Worm (Caenorhabditis elegans): ENCODE measurements around the gene C44F1.1.
A peak's percentile ranks its signal among the peaks of the same experiment; 100 is the strongest.

The C44F1.1 gene

DNA sequence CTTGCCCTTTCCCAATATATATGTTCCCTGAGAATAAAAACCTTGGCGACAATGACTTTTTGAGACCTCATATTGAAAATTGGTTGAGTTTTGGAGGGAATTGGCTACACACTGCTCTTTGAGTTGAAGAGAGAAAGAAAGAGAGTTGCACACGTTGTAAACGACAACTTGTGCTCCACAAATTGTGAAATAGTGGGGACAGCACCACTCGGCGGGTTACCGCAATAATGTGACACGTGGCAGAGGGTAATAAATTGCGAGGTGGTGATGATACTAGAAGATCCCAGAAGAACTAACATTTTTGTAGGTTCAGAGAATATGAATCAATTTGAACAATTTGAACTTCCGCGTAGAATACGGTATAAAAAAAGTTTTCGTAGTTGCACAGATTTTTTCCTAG, 16.5 kb upstream of the C44F1.1 start:
- TF ChIP-seq mab-5 (tag; optimal IDR thresholded peaks at IDR 0.05) = peak; percentile 40
- TF ChIP-seq hlh-1 (tag; optimal IDR thresholded peaks at IDR 0.05) = peak; percentile 68
- no peak for TF ChIP-seq lin-32 (GFP tag; optimal IDR thresholded peaks at IDR 0.05)
- TF ChIP-seq lsy-2 (tag; optimal IDR thresholded peaks at IDR 0.05) = no peak
- peak; percentile 52 for TF ChIP-seq unc-62 (GFP tag; optimal IDR thresholded peaks at IDR 0.05)
- TF ChIP-seq ham-2 (GFP tag; optimal IDR thresholded peaks at IDR 0.05) = no peak

- no peak for TF ChIP-seq cnd-1 (tag; optimal IDR thresholded peaks at IDR 0.05)
- no peak for TF ChIP-seq ces-1 (GFP tag; optimal IDR thresholded peaks at IDR 0.05)
- TF ChIP-seq lin-32 (GFP tag; optimal IDR thresholded peaks at IDR 0.05) = no peak
- no peak for TF ChIP-seq ceh-39 (tag; optimal IDR thresholded peaks at IDR 0.05)
- no peak for TF ChIP-seq nhr-237 (tag; optimal IDR thresholded peaks at IDR 0.05)
- no peak for TF ChIP-seq nhr-28 (tag; optimal IDR thresholded peaks at IDR 0.05)
- no peak for TF ChIP-seq sptf-1 (tag; optimal IDR thresholded peaks at IDR 0.05)
- no peak for TF ChIP-seq mep-1 (tag; optimal IDR thresholded peaks at IDR 0.05)
- no peak for TF ChIP-seq lsy-2 (tag; optimal IDR thresholded peaks at IDR 0.05)
- no peak for TF ChIP-seq elt-1 (tag; optimal IDR thresholded peaks at IDR 0.05; ENCODE audit: borderline replicate concordance, insufficient read depth)
- no peak for TF ChIP-seq hlh-1 (tag; optimal IDR thresholded peaks at IDR 0.05)
- no peak for TF ChIP-seq mls-2 (tag; optimal IDR thresholded peaks at IDR 0.05)
- TF ChIP-seq ham-2 (GFP tag; optimal IDR thresholded peaks at IDR 0.05) = no peak
Measured at ce11 chrIII:3774550-3774949, 9.2 kb upstream of the C44F1.1 start.

ce11 chrIII:3773173-3773572, 7.8 kb upstream of the C44F1.1 start, which contains the start of gene lec-4:
lec-4 (minus strand) TSS chrIII:3773326.
- no peak for TF ChIP-seq mls-2 (tag; optimal IDR thresholded peaks at IDR 0.05)
- TF ChIP-seq lin-13 (tag; optimal IDR thresholded peaks at IDR 0.05) = no peak
- no peak for TF ChIP-seq ceh-83 (GFP tag; optimal IDR thresholded peaks at IDR 0.05)
- TF ChIP-seq sem-2 (GFP tag; optimal IDR thresholded peaks at IDR 0.05) = no peak
- no peak for TF ChIP-seq cnd-1 (tag; optimal IDR thresholded peaks at IDR 0.05)
- TF ChIP-seq unc-39 (tag; optimal IDR thresholded peaks at IDR 0.05) = no peak
- TF ChIP-seq nhr-2 (tag; optimal IDR thresholded peaks at IDR 0.05) = no peak
- no peak for TF ChIP-seq mab-5 (tag; optimal IDR thresholded peaks at IDR 0.05)
- TF ChIP-seq ces-1 (GFP tag; optimal IDR thresholded peaks at IDR 0.05) = no peak
- no peak for TF ChIP-seq nhr-12 (tag; optimal IDR thresholded peaks at IDR 0.05)
- no peak for TF ChIP-seq sptf-1 (tag; optimal IDR thresholded peaks at IDR 0.05)
- TF ChIP-seq ham-2 (GFP tag; optimal IDR thresholded peaks at IDR 0.05) = no peak

- TF ChIP-seq lin-32 (GFP tag; optimal IDR thresholded peaks at IDR 0.05) (no peak), zip-8 (tag; optimal IDR thresholded peaks at IDR 0.05) (no peak), ces-1 (GFP tag; optimal IDR thresholded peaks at IDR 0.05) (no peak), ceh-83 (GFP tag; optimal IDR thresholded peaks at IDR 0.05) (no peak), snpc-4 (tag; optimal IDR thresholded peaks at IDR 0.05) (no peak), drap-1 (GFP tag; optimal IDR thresholded peaks at IDR 0.05) (no peak), nhr-237 (tag; optimal IDR thresholded peaks at IDR 0.05) (no peak), M03D4.4 (tag; optimal IDR thresholded peaks at IDR 0.05) (no peak), ztf-11 (tag; optimal IDR thresholded peaks at IDR 0.05) (no peak), mab-5 (tag; optimal IDR thresholded peaks at IDR 0.05) (no peak)
Measured at ce11 chrIII:3768200-3768599, 2.8 kb upstream of the C44F1.1 start, which contains the start of gene gmeb-3. gmeb-3 (plus strand) TSS chrIII:3768500.

DNA sequence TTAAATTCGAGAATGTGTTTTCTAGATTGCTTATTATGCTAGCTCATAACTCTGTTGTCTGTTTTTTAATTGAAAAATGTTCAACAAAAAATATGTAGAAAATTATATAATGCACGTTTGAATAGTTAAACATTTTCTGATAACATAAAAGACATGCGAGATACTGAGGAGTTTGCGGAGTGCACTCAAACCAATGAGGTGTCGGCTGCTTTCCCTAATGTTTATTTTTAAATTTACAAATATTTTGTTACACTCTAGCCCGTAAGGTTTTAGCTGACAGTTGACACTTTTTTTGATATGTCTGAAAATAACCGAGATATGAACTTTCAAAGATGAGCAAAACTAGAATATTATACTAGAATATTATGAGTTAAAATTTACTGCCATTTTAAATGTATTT, 776 bp downstream of the C44F1.1 start:
- no peak for TF ChIP-seq ztf-11 (tag; optimal IDR thresholded peaks at IDR 0.05)
- no peak for TF ChIP-seq unc-120 (tag; optimal IDR thresholded peaks at IDR 0.05; ENCODE audit: poor library complexity, severe bottlenecking)
- no peak for TF ChIP-seq M03D4.4 (tag; optimal IDR thresholded peaks at IDR 0.05)
- TF ChIP-seq mep-1 (tag; optimal IDR thresholded peaks at IDR 0.05) = no peak
- TF ChIP-seq nhr-237 (tag; optimal IDR thresholded peaks at IDR 0.05) = no peak
- TF ChIP-seq tbx-8 (GFP tag; optimal IDR thresholded peaks at IDR 0.05) = no peak
- TF ChIP-seq flh-1 (GFP tag; optimal IDR thresholded peaks at IDR 0.05) = no peak
- no peak for TF ChIP-seq sem-2 (GFP tag; optimal IDR thresholded peaks at IDR 0.05)
- TF ChIP-seq ceh-43 (GFP tag; optimal IDR thresholded peaks at IDR 0.05) = no peak

- TF ChIP-seq ceh-83 (GFP tag; optimal IDR thresholded peaks at IDR 0.05) (no peak), mab-5 (tag; optimal IDR thresholded peaks at IDR 0.05) (no peak), nhr-237 (tag; optimal IDR thresholded peaks at IDR 0.05) (no peak), tbx-8 (GFP tag; optimal IDR thresholded peaks at IDR 0.05) (no peak), nhr-28 (tag; optimal IDR thresholded peaks at IDR 0.05) (no peak), nhr-12 (tag; optimal IDR thresholded peaks at IDR 0.05) (no peak), lsy-2 (tag; optimal IDR thresholded peaks at IDR 0.05) (no peak)
Measured at ce11 chrIII:3764043-3764442, 1.3 kb downstream of the C44F1.1 start.

Measured in whole organism, mixed stage, embryonic.